Fruit fly (Drosophila melanogaster): ENCODE results near the gene CG13855.

Gene CG13855

dm6 chr3R:22455335-22455985, 49.7 kb downstream of the CG13855 start (continued):
- peak; percentile 34 for TF ChIP-seq Oli (tag; optimal IDR thresholded peaks at IDR 0.05)

dm6 chr3R:22456007-22456406, 50.3 kb downstream of the CG13855 start:
- peak in 1 of 2 experiments; percentile 67 for TF ChIP-seq Pdp1 (GFP tag; optimal IDR thresholded peaks at IDR 0.05)
- no peak for TF ChIP-seq CG16815 (GFP tag; optimal IDR thresholded peaks at IDR 0.05)
- TF ChIP-seq exex (tag; optimal IDR thresholded peaks at IDR 0.05), result peak; percentile 51
- no peak for TF ChIP-seq CG14667 (GFP tag; IDR thresholded peaks at IDR 0.05)
- TF ChIP-seq grn (GFP tag; optimal IDR thresholded peaks at IDR 0.05), result peak; percentile 59
- no peak for TF ChIP-seq psq (GFP tag; optimal IDR thresholded peaks at IDR 0.05)
- peak; percentile 98 for TF ChIP-seq CG34376 (GFP tag; optimal IDR thresholded peaks at IDR 0.05)
